Worm (Caenorhabditis elegans) whole organism, L1 larva: ENCODE data around the gene cut-2.

ENCODE experiments used
- C04F5.9 ChIP-seq: sonication (generic microtip); optimal IDR thresholded peaks from 2 replicates; lab custom pipeline; 2016; ENCODE audit warnings: missing genetic modification characterization, missing compliant biosample characterization
- F16B12.6 ChIP-seq: fragments of 150-350 bp; optimal IDR thresholded peaks from 2 replicates; lab custom pipeline; 2014; ENCODE audit warnings: missing biosample characterization, missing genetic modification characterization
- Y116A8C.19 ChIP-seq: sonication (generic microtip); optimal IDR thresholded peaks from 2 replicates; lab custom pipeline; 2016; ENCODE audit warnings: missing compliant biosample characterization, missing genetic modification characterization, borderline replicate concordance
- aha-1 ChIP-seq: fragments of 150-350 bp; optimal IDR thresholded peaks from 2 replicates; lab custom pipeline; 2014; ENCODE audit warnings: missing biosample characterization, missing genetic modification characterization
- aly-2 ChIP-seq: fragments of 150-350 bp; optimal IDR thresholded peaks from 2 replicates; lab custom pipeline; 2014; ENCODE audit warnings: missing biosample characterization, missing genetic modification characterization
- ceh-90 ChIP-seq: sonication (generic microtip); optimal IDR thresholded peaks from 2 replicates; lab custom pipeline; 2016; ENCODE audit warnings: missing genetic modification characterization, missing compliant biosample characterization
- ces-1 ChIP-seq: fragments of 150-350 bp; optimal IDR thresholded peaks from 2 replicates; lab custom pipeline; 2014; ENCODE audit warnings: missing biosample characterization, missing genetic modification reagents, missing genetic modification characterization
- egl-13 ChIP-seq: sonication (generic microtip); optimal IDR thresholded peaks from 2 replicates; lab custom pipeline; 2016; ENCODE audit warnings: missing genotype, missing genetic modification reagents, missing genetic modification characterization, missing compliant biosample characterization
- elt-2 ChIP-seq: sonication (generic microtip); optimal IDR thresholded peaks from 2 replicates; lab custom pipeline; 2016; ENCODE audit warnings: missing genetic modification characterization, mild to moderate bottlenecking, inconsistent platforms, missing compliant biosample characterization, missing genetic modification reagents
- elt-3 ChIP-seq, 6 experiments: fragments of 150-350 bp in 1 of 6; sonication (generic microtip); optimal IDR thresholded peaks; 2 replicates each; lab custom pipeline; 2017 to 2018; ENCODE audit warnings: missing biosample characterization in 6 of 6, missing genetic modification characterization in 6 of 6, inconsistent platforms in 1 of 6
- fkh-10 ChIP-seq: sonication (generic microtip); optimal IDR thresholded peaks from 2 replicates; lab custom pipeline; 2017; ENCODE audit warnings: missing biosample characterization, missing genetic modification reagents, missing genetic modification characterization
- fkh-8 ChIP-seq: sonication (generic microtip); optimal IDR thresholded peaks from 2 replicates; lab custom pipeline; 2016; ENCODE audit warnings: mild to moderate bottlenecking, missing genetic modification characterization, missing compliant biosample characterization
- hlh-17 ChIP-seq: fragments of 200-800 bp; sonication (Bioruptor generic); optimal IDR thresholded peaks from 2 replicates; lab custom pipeline; 2018; ENCODE audit warnings: missing genetic modification characterization, mild to moderate bottlenecking, missing compliant biosample characterization, moderate library complexity, borderline replicate concordance
- hpl-2 ChIP-seq: fragments of 150-350 bp; optimal IDR thresholded peaks from 2 replicates; lab custom pipeline; 2014; ENCODE audit warnings: missing biosample characterization, missing genetic modification reagents, missing genetic modification characterization
- isw-1 ChIP-seq: fragments of 200-800 bp; sonication (Bioruptor generic); IDR thresholded peaks from 2 replicates; pipeline ENCODE4 v1.3.6; 2022; ENCODE audit warnings: missing genetic modification characterization, missing compliant biosample characterization
- lin-35 ChIP-seq, 2 experiments: fragments of 150-350 bp; optimal IDR thresholded peaks; 2 replicates each; lab custom pipeline; 2014; ENCODE audit warnings: missing biosample characterization in 2 of 2, missing genetic modification characterization in 2 of 2, missing genetic modification reagents in 2 of 2
- lir-3 ChIP-seq: sonication (generic microtip); optimal IDR thresholded peaks from 2 replicates; lab custom pipeline; 2016; ENCODE audit warnings: mild to moderate bottlenecking, missing genetic modification characterization, moderate library complexity, missing compliant biosample characterization; ENCODE audit not compliant: poor library complexity
- mdl-1 ChIP-seq, 2 experiments: fragments of 150-350 bp; optimal IDR thresholded peaks; 2 replicates each; lab custom pipeline; 2014 to 2017; ENCODE audit warnings: missing biosample characterization in 2 of 2, missing genetic modification characterization in 2 of 2, inconsistent platforms in 1 of 2
- nhr-19 ChIP-seq: fragments of 200-800 bp; sonication (Bioruptor generic); conservative IDR thresholded peaks from 2 replicates; pipeline ENCODE4 v1.3.6; 2022; ENCODE audit warnings: missing genetic modification characterization, missing compliant biosample characterization
- nhr-20 ChIP-seq: sonication (generic microtip); optimal IDR thresholded peaks from 2 replicates; lab custom pipeline; 2016; ENCODE audit warnings: mild to moderate bottlenecking, missing genetic modification characterization, missing compliant biosample characterization
- nhr-237 ChIP-seq: fragments of 150-350 bp; optimal IDR thresholded peaks from 2 replicates; lab custom pipeline; 2014; ENCODE audit warnings: missing biosample characterization, missing genetic modification characterization
- nhr-47 ChIP-seq: sonication (generic microtip); optimal IDR thresholded peaks from 2 replicates; lab custom pipeline; 2016; ENCODE audit warnings: mild to moderate bottlenecking, missing genetic modification characterization, moderate library complexity, missing compliant biosample characterization
- nhr-85 ChIP-seq: sonication (generic microtip); peaks from one replicate; lab custom pipeline; 2016; ENCODE audit warnings: missing genetic modification characterization, inconsistent platforms, missing compliant biosample characterization
- pax-3 ChIP-seq: fragments of 200-800 bp; sonication (Bioruptor generic); optimal IDR thresholded peaks from 2 replicates; lab custom pipeline; 2018; ENCODE audit warnings: mild to moderate bottlenecking, missing genetic modification characterization, moderate library complexity, missing compliant biosample characterization
- tbx-2 ChIP-seq: sonication (generic microtip); optimal IDR thresholded peaks from 2 replicates; lab custom pipeline; 2016; ENCODE audit warnings: missing genetic modification characterization, missing compliant biosample characterization
- unc-30 ChIP-seq: sonication (generic microtip); optimal IDR thresholded peaks from 2 replicates; lab custom pipeline; 2017; ENCODE audit warnings: missing biosample characterization, missing genetic modification characterization
- unc-86 ChIP-seq: sonication (generic microtip); optimal IDR thresholded peaks from 2 replicates; lab custom pipeline; 2016; ENCODE audit warnings: missing genetic modification characterization, missing compliant biosample characterization
- xbp-1 ChIP-seq: sonication (generic microtip); optimal IDR thresholded peaks from 2 replicates; lab custom pipeline; 2016; ENCODE audit warnings: missing genetic modification characterization, missing compliant biosample characterization
- zag-1 ChIP-seq: fragments of 150-350 bp; optimal IDR thresholded peaks from 2 replicates; lab custom pipeline; 2014; ENCODE audit warnings: missing biosample characterization, missing genetic modification characterization

cut-2 gene

DNA sequence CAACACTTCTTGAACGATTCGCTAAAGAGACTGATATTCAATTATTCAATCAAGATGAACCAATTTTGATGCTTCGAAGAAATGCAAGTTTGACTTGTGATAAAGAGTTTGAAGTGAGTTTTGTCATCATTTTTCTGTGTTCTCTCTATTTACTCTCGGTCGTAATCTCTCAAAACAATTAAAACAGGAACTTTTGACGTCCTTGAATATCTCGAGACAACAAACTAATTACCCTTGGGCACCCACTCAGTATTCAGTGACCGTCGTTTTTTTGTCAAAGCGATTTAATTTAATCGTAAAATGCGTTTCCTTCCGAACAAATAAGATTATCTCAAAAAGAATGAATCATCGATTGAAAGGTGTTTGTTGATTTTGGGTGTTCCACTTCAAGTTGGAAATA lies 49.4 kb downstream of the cut-2 start (continued):
- no peak for TF ChIP-seq unc-30
- no peak for TF ChIP-seq nhr-20 (tag; lab: Kevin White, UChicago)
- TF ChIP-seq elt-3 (tag; optimal IDR thresholded peaks at IDR 0.05; lab: Kevin White, UChicago) = peak in 1 of 6 experiments; percentile 1
- no peak for TF ChIP-seq aly-2 (tag; lab: Kevin White, UChicago)
- peak; percentile 67 for TF ChIP-seq nhr-85 (tag; lab: Kevin White, UChicago)
- TF ChIP-seq tbx-2 = no peak
- TF ChIP-seq lin-35 (GFP tag; optimal IDR thresholded peaks at IDR 0.05; lab: Kevin White, UChicago) = no peak
- TF ChIP-seq elt-2 = no peak
- TF ChIP-seq hpl-2 (GFP tag; lab: Kevin White, UChicago) = no peak
- TF ChIP-seq lir-3 (tag; lab: Kevin White, UChicago) = no peak
- no peak for TF ChIP-seq F16B12.6 (tag; lab: Kevin White, UChicago)
- no peak for TF ChIP-seq ces-1 (GFP tag; lab: Kevin White, UChicago)
- TF ChIP-seq fkh-8 = no peak
- no peak for TF ChIP-seq ceh-90 (tag; lab: Kevin White, UChicago)
- TF ChIP-seq pax-3 = no peak
- TF ChIP-seq xbp-1 (tag; lab: Kevin White, UChicago) = no peak
- no peak for TF ChIP-seq fkh-10
- no peak for TF ChIP-seq zag-1 (tag; lab: Kevin White, UChicago)
- TF ChIP-seq nhr-19 (GFP tag; lab: Robert Waterston, UW) = no peak
- TF ChIP-seq isw-1 (GFP tag; lab: Robert Waterston, UW) = no peak
- no peak for TF ChIP-seq aha-1
- TF ChIP-seq C04F5.9 (tag; lab: Kevin White, UChicago) = no peak
- TF ChIP-seq Y116A8C.19 (tag; lab: Kevin White, UChicago) = no peak
- no peak for TF ChIP-seq nhr-47 (tag; lab: Kevin White, UChicago)
- TF ChIP-seq nhr-237 (tag; lab: Kevin White, UChicago) = no peak
- no peak for TF ChIP-seq unc-86
- no peak for TF ChIP-seq mdl-1 (tag; optimal IDR thresholded peaks at IDR 0.05; lab: Kevin White, UChicago)
- no peak for TF ChIP-seq egl-13 (tag; lab: Kevin White, UChicago)
- TF ChIP-seq hlh-17 = no peak
- TF ChIP-seq, all 84 proteins: peak for 10
